Fruit fly (Drosophila melanogaster) S2 (cell line): ENCODE measurements around the gene lwr.

Experiments used
- CG8478 ChIP-seq: fragments of >200 bp; optimal IDR thresholded peaks from 2 replicates; lab custom pipeline; 2018
- CTCF ChIP-seq, 2 experiments: fragments of >200 bp; optimal IDR thresholded peaks; 2 replicates each; lab custom pipeline; 2018

DNA sequence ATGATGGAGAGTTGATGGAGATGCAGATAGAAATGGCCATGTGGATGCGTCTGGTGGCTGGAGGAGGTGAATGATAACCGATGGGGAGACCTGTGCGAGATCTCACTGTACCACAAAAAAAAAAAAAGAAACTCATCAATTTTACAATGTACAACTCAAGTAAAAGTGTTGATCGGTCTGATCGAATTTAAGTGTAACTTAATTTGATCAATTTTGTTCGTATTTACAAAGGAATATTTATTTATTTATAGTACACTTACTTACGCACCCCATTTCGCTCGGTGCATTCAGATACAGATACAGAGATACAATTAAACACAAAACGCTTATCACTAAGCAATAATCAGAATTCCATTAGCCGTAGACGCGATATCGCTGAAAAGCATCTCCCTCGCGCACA lies 19.6 kb downstream of the lwr start:
- TF ChIP-seq CG8478 (lab: Kevin White, UChicago) (no peak), CTCF (optimal IDR thresholded peaks at IDR 0.05; lab: Kevin White, UChicago) (no peak)
